Fruit fly (Drosophila melanogaster) whole organism, prepupa: Measurements from ENCODE around the gene Cpr11A.

Experiments used
- CG1621 ChIP-seq: fragments of 200-800 bp; sonication (Bioruptor generic); optimal IDR thresholded peaks from 3 replicates; lab custom pipeline; 2018; ENCODE audit warnings: missing biosample characterization, mild to moderate bottlenecking, missing genetic modification characterization
- CG16779 ChIP-seq: fragments of 200-800 bp; sonication (Bioruptor generic); optimal IDR thresholded peaks from 3 replicates; lab custom pipeline; 2017; ENCODE audit warnings: missing biosample characterization, mild to moderate bottlenecking, missing genetic modification characterization
- CG31627 ChIP-seq: fragments of 200-800 bp; sonication (Bioruptor generic); optimal IDR thresholded peaks from 3 replicates; lab custom pipeline; 2016; ENCODE audit warnings: missing biosample characterization, missing genetic modification characterization
- achi ChIP-seq: fragments of 200-800 bp; sonication (Bioruptor generic); optimal IDR thresholded peaks from 3 replicates; lab custom pipeline; 2016; ENCODE audit warnings: missing biosample characterization, missing genetic modification characterization
- fd59A ChIP-seq: fragments of 200-800 bp; sonication (Bioruptor generic); optimal IDR thresholded peaks from 2 replicates; lab custom pipeline; 2017; ENCODE audit warnings: missing biosample characterization, mild to moderate bottlenecking, missing genetic modification characterization, missing genetic modification reagents
- spab ChIP-seq: fragments of 200-800 bp; sonication (Bioruptor generic); optimal IDR thresholded peaks from 2 replicates; lab custom pipeline; 2017; ENCODE audit warnings: missing biosample characterization, mild to moderate bottlenecking, missing genetic modification characterization, missing genetic modification reagents

DNA sequence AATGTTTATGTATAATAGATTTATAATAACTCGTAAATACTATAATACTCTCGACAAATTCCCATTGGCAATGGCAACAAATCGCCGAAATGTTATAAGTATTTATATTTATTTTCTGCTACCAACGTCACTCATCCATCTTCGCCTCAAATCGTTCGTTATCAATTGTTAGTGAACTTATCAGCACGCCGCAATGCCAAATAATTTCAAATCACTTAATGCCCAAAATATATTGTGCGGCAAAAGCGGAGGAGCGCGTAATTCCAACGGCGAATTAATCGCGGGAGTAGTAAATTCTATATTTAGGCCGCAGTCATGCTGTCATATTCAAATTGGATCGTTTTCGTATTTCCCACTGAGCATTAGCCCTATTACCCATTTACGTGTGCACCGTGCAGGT lies 17.6 kb upstream of the Cpr11A start:
- TF ChIP-seq fd59A (no peak), CG31627 (GFP tag; lab: Kevin White, UChicago) (no peak), CG1621 (tag; lab: Kevin White, UChicago) (no peak), spab (GFP tag; lab: Kevin White, UChicago) (no peak), CG16779 (tag; lab: Kevin White, UChicago) (no peak), achi (GFP tag; lab: Kevin White, UChicago) (no peak)
